Worm (Caenorhabditis elegans): ENCODE measurements around the gene bath-27.

The bath-27 gene

ce11 chrII:3344917-3345316 lies 14.0 kb upstream of the bath-27 start, which contains the start of gene bath-28:
TSS of gene bath-28 (minus strand) at chrII:3344967.
- TF ChIP-seq B0310.2 (tag; optimal IDR thresholded peaks at IDR 0.05) (no peak), tbx-37 (GFP tag; conservative IDR thresholded peaks at IDR 0.05) (no peak), F13C5.2 (tag; optimal IDR thresholded peaks at IDR 0.05) (no peak), flt-1 (GFP tag; IDR thresholded peaks at IDR 0.05) (no peak), scrt-1 (GFP tag; IDR thresholded peaks at IDR 0.05) (no peak), aly-1 (tag; optimal IDR thresholded peaks at IDR 0.05) (no peak), hmbx-1 (tag; optimal IDR thresholded peaks at IDR 0.05) (no peak), tra-4 (tag; optimal IDR thresholded peaks at IDR 0.05) (no peak), pes-1 (GFP tag; IDR thresholded peaks at IDR 0.05) (no peak)

ce11 chrII:3346328-3346780 lies 12.6 kb upstream of the bath-27 start, which contains the start of gene bath-30:
TSS of gene bath-30 (minus strand) at chrII:3346378.
- TF ChIP-seq pes-1 (GFP tag; IDR thresholded peaks at IDR 0.05) (no peak), tbx-37 (GFP tag; conservative IDR thresholded peaks at IDR 0.05) (no peak), ceh-36 (tag; optimal IDR thresholded peaks at IDR 0.05) (no peak), tra-4 (tag; optimal IDR thresholded peaks at IDR 0.05) (no peak), F13C5.2 (tag; optimal IDR thresholded peaks at IDR 0.05) (no peak), tbx-11 (GFP tag; IDR thresholded peaks at IDR 0.05) (no peak), aly-1 (tag; optimal IDR thresholded peaks at IDR 0.05) (no peak)

- no peak for TF ChIP-seq ama-1 (optimal IDR thresholded peaks at IDR 0.05)
- TF ChIP-seq tra-4 (tag; optimal IDR thresholded peaks at IDR 0.05), result no peak
- no peak for TF ChIP-seq B0310.2 (tag; optimal IDR thresholded peaks at IDR 0.05)
- TF ChIP-seq tbx-37 (GFP tag; conservative IDR thresholded peaks at IDR 0.05), result no peak
- no peak for TF ChIP-seq tbx-11 (GFP tag; IDR thresholded peaks at IDR 0.05)
Observed at ce11 chrII:3347940-3348610, 10.9 kb upstream of the bath-27 start, which contains the start of the genes F14D2.14 and bath-29. TSS of gene F14D2.14 (minus strand) at chrII:3347990. TSS of gene bath-29 (plus strand) at chrII:3348560.

ce11 chrII:3349820-3350291 lies 9.1 kb upstream of the bath-27 start, which contains the start of gene F14D2.8:
TSS of gene F14D2.8 (minus strand) at chrII:3349870.
- TF ChIP-seq tra-4 (tag; optimal IDR thresholded peaks at IDR 0.05) (no peak), hmbx-1 (tag; optimal IDR thresholded peaks at IDR 0.05) (no peak), aly-1 (tag; optimal IDR thresholded peaks at IDR 0.05) (no peak), B0310.2 (tag; optimal IDR thresholded peaks at IDR 0.05) (no peak), F13C5.2 (tag; optimal IDR thresholded peaks at IDR 0.05) (no peak), ceh-13 (GFP tag; optimal IDR thresholded peaks at IDR 0.05) (no peak), flt-1 (GFP tag; IDR thresholded peaks at IDR 0.05) (no peak), tbx-11 (GFP tag; IDR thresholded peaks at IDR 0.05) (no peak), scrt-1 (GFP tag; IDR thresholded peaks at IDR 0.05) (no peak)

ce11 chrII:3367100-3367499 lies 8.2 kb downstream of the bath-27 start, which contains the start of gene Y49F6C.6:
TSS of gene Y49F6C.6 (minus strand) at chrII:3367200.
- TF ChIP-seq tra-4 (tag; optimal IDR thresholded peaks at IDR 0.05) (no peak), ama-1 (optimal IDR thresholded peaks at IDR 0.05) (no peak), ceh-13 (GFP tag; optimal IDR thresholded peaks at IDR 0.05) (no peak), tbx-37 (GFP tag; conservative IDR thresholded peaks at IDR 0.05) (no peak), hmbx-1 (tag; optimal IDR thresholded peaks at IDR 0.05) (no peak), B0310.2 (tag; optimal IDR thresholded peaks at IDR 0.05) (no peak), F13C5.2 (tag; optimal IDR thresholded peaks at IDR 0.05) (no peak), tbx-11 (GFP tag; IDR thresholded peaks at IDR 0.05) (no peak), hmg-4 (GFP tag; optimal IDR thresholded peaks at IDR 0.05) (no peak), scrt-1 (GFP tag; IDR thresholded peaks at IDR 0.05) (no peak), hnd-1 (tag; optimal IDR thresholded peaks at IDR 0.05) (no peak), ets-7 (tag; optimal IDR thresholded peaks at IDR 0.05) (no peak), ceh-36 (tag; optimal IDR thresholded peaks at IDR 0.05) (no peak)

- TF ChIP-seq sea-1 (GFP tag; conservative IDR thresholded peaks at IDR 0.05) (no peak), hnd-1 (tag; optimal IDR thresholded peaks at IDR 0.05) (no peak), hmg-4 (GFP tag; optimal IDR thresholded peaks at IDR 0.05) (no peak), F13C5.2 (tag; optimal IDR thresholded peaks at IDR 0.05) (no peak), tra-4 (tag; optimal IDR thresholded peaks at IDR 0.05) (no peak), tbx-11 (GFP tag; IDR thresholded peaks at IDR 0.05) (no peak), ama-1 (optimal IDR thresholded peaks at IDR 0.05) (no peak), tbx-37 (GFP tag; conservative IDR thresholded peaks at IDR 0.05) (no peak), flt-1 (GFP tag; IDR thresholded peaks at IDR 0.05) (no peak), pes-1 (GFP tag; IDR thresholded peaks at IDR 0.05) (no peak), ceh-13 (GFP tag; optimal IDR thresholded peaks at IDR 0.05) (no peak), ets-7 (tag; optimal IDR thresholded peaks at IDR 0.05) (no peak), ceh-36 (tag; optimal IDR thresholded peaks at IDR 0.05) (no peak), aly-1 (tag; optimal IDR thresholded peaks at IDR 0.05) (no peak), scrt-1 (GFP tag; IDR thresholded peaks at IDR 0.05) (no peak), hmbx-1 (tag; optimal IDR thresholded peaks at IDR 0.05) (no peak), B0310.2 (tag; optimal IDR thresholded peaks at IDR 0.05) (no peak)
Observed at ce11 chrII:3368097-3368496, 9.2 kb downstream of the bath-27 start, which contains the start of gene Y49F6C.7. TSS of gene Y49F6C.7 (minus strand) at chrII:3368197.

ce11 chrII:3370061-3370460 lies 11.1 kb downstream of the bath-27 start, which contains the start of gene Y49F6C.8:
TSS of gene Y49F6C.8 (minus strand) at chrII:3370111.
- TF ChIP-seq sea-1 (GFP tag; conservative IDR thresholded peaks at IDR 0.05), result no peak
- TF ChIP-seq hnd-1 (tag; optimal IDR thresholded peaks at IDR 0.05), result no peak
- TF ChIP-seq ceh-13 (GFP tag; optimal IDR thresholded peaks at IDR 0.05), result no peak
- no peak for TF ChIP-seq tbx-37 (GFP tag; conservative IDR thresholded peaks at IDR 0.05)
- no peak for TF ChIP-seq flt-1 (GFP tag; IDR thresholded peaks at IDR 0.05)
- TF ChIP-seq aly-1 (tag; optimal IDR thresholded peaks at IDR 0.05), result no peak
- TF ChIP-seq F13C5.2 (tag; optimal IDR thresholded peaks at IDR 0.05), result no peak
- TF ChIP-seq ceh-36 (tag; optimal IDR thresholded peaks at IDR 0.05), result no peak
- TF ChIP-seq ets-7 (tag; optimal IDR thresholded peaks at IDR 0.05), result no peak
- no peak for TF ChIP-seq tra-4 (tag; optimal IDR thresholded peaks at IDR 0.05)
- no peak for TF ChIP-seq ama-1 (optimal IDR thresholded peaks at IDR 0.05)
- no peak for TF ChIP-seq pes-1 (GFP tag; IDR thresholded peaks at IDR 0.05)
